Worm (Caenorhabditis elegans): ENCODE results near the gene T24C2.3.

DNA sequence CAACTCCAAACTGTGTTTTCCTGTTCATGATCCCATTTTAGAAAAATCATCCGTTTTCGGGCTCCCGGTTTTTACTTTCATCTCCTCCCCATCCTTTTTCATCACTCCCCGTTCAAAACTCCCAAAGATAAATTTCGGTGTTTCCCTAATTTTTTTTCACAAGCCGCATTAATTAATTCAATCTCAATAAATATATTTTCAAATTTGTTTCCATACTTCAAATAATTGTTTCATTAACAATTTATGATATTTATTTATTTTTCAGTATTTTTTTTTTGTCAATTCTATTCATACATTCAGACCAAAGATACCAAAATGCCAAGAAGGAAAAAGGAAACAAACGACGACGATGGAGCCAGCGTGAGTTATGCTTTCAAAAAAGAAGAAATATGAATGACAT lies 22.9 kb upstream of the T24C2.3 start, which contains the start of gene D1025.1:
- TF ChIP-seq ceh-27 (GFP tag; optimal IDR thresholded peaks at IDR 0.05) = no peak
- no peak for TF ChIP-seq lir-1 (GFP tag; conservative IDR thresholded peaks at IDR 0.05)
- TF ChIP-seq sea-2 (GFP tag; IDR thresholded peaks at IDR 0.05) = no peak

Measured in whole organism, young adult.